Worm (Caenorhabditis elegans) whole organism, early embryonic: Measurements from ENCODE around the gene srbc-8.

ENCODE experiments used
- B0310.2 ChIP-seq: sonication (generic microtip); optimal IDR thresholded peaks from 2 replicates; lab custom pipeline; 2016; ENCODE audit warnings: mild to moderate bottlenecking, missing genetic modification characterization, missing compliant biosample characterization
- F13C5.2 ChIP-seq: sonication (generic microtip); optimal IDR thresholded peaks from 2 replicates; lab custom pipeline; 2017; ENCODE audit warnings: mild to moderate bottlenecking, missing genetic modification characterization, inconsistent platforms, missing compliant biosample characterization
- aly-1 ChIP-seq: sonication (generic microtip); optimal IDR thresholded peaks from 2 replicates; lab custom pipeline; 2016; ENCODE audit warnings: missing genetic modification characterization, missing compliant biosample characterization
- ama-1 ChIP-seq: fragments of 150-350 bp; optimal IDR thresholded peaks from 2 replicates; lab custom pipeline; 2014
- ceh-13 ChIP-seq: fragments of 200-800 bp; sonication (Bioruptor generic); optimal IDR thresholded peaks from 2 replicates; lab custom pipeline; 2018; ENCODE audit warnings: mild to moderate bottlenecking, missing genetic modification characterization, missing compliant biosample characterization
- ceh-36 ChIP-seq: sonication (generic microtip); optimal IDR thresholded peaks from 2 replicates; lab custom pipeline; 2016; ENCODE audit warnings: missing genetic modification characterization, inconsistent platforms, missing compliant biosample characterization
- ets-7 ChIP-seq: sonication (generic microtip); optimal IDR thresholded peaks from 2 replicates; lab custom pipeline; 2016; ENCODE audit warnings: missing genotype, missing genetic modification characterization, missing compliant biosample characterization
- flt-1 ChIP-seq: fragments of 200-800 bp; sonication (Bioruptor generic); IDR thresholded peaks from 2 replicates; pipeline ENCODE4 v1.3.6; 2022; ENCODE audit warnings: missing genetic modification characterization, missing compliant biosample characterization
- hmbx-1 ChIP-seq: sonication (generic microtip); optimal IDR thresholded peaks from 2 replicates; lab custom pipeline; 2016; ENCODE audit warnings: mild to moderate bottlenecking, missing genetic modification characterization, missing compliant biosample characterization
- hmg-4 ChIP-seq: fragments of 200-800 bp; sonication (Bioruptor generic); optimal IDR thresholded peaks from 2 replicates; lab custom pipeline; 2018; ENCODE audit warnings: mild to moderate bottlenecking, missing genetic modification characterization, missing compliant biosample characterization
- hnd-1 ChIP-seq: sonication (generic microtip); optimal IDR thresholded peaks from 2 replicates; lab custom pipeline; 2016; ENCODE audit warnings: missing genetic modification characterization, missing compliant biosample characterization
- pes-1 ChIP-seq: fragments of 200-800 bp; sonication (Bioruptor generic); IDR thresholded peaks from 2 replicates; pipeline ENCODE4 v1.3.6; 2022; ENCODE audit warnings: missing genetic modification reagents, missing genetic modification characterization, missing compliant biosample characterization
- scrt-1 ChIP-seq: fragments of 200-800 bp; sonication (Bioruptor generic); IDR thresholded peaks from 2 replicates; pipeline ENCODE4 v1.3.6; 2022; ENCODE audit warnings: missing genetic modification characterization, missing compliant biosample characterization
- sea-1 ChIP-seq: fragments of 200-800 bp; sonication (Bioruptor generic); conservative IDR thresholded peaks from 2 replicates; pipeline ENCODE4 v1.3.6; 2022; ENCODE audit warnings: missing genetic modification characterization, missing compliant biosample characterization
- tbx-11 ChIP-seq: fragments of 200-800 bp; sonication (Bioruptor generic); IDR thresholded peaks from 2 replicates; pipeline ENCODE4 v1.3.6; 2022; ENCODE audit warnings: missing genetic modification characterization, missing compliant biosample characterization
- tbx-37 ChIP-seq: fragments of 200-800 bp; sonication (Bioruptor generic); conservative IDR thresholded peaks from 2 replicates; pipeline ENCODE4 v1.3.6; 2022; ENCODE audit warnings: missing genetic modification reagents, missing genetic modification characterization, missing compliant biosample characterization
- tra-4 ChIP-seq: sonication (generic microtip); optimal IDR thresholded peaks from 2 replicates; lab custom pipeline; 2017; ENCODE audit warnings: missing genetic modification characterization, missing compliant biosample characterization

The srbc-8 gene

DNA sequence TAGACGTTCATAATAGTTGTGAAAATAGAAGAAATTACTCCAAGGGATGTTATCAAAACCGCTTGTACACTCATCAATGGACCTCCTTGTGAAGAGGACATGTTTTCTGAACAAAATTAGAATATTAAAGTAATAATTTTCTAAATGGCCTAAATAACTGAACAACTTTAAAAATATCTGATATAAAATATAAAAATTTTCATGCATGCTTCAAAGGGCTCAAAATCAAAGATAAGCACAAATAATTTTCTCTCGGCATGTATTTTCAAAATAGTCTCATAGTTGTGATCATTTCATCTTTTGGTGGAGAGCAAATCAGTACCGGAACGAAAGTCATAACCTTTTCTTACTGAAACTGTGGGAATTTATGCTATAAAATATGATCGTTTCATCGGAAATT, at the start of gene srbc-8:
Gene srbc-8, minus strand, starts transcription at position 101 of the 400 bp plus-strand sequence.
- TF ChIP-seq ceh-36 (tag; lab: Kevin White, UChicago): no peak
- no peak for TF ChIP-seq tbx-37 (GFP tag; lab: Robert Waterston, UW)
- TF ChIP-seq B0310.2 (tag; lab: Kevin White, UChicago): no peak
- no peak for TF ChIP-seq ceh-13 (GFP tag; lab: Kevin White, UChicago)
- TF ChIP-seq hmg-4: no peak
- TF ChIP-seq F13C5.2: no peak
- no peak for TF ChIP-seq pes-1 (GFP tag; lab: Robert Waterston, UW)
- TF ChIP-seq sea-1: no peak
- no peak for TF ChIP-seq hmbx-1
- no peak for TF ChIP-seq tbx-11 (GFP tag; lab: Robert Waterston, UW)

- no peak for TF ChIP-seq ceh-36 (tag; lab: Kevin White, UChicago)
- no peak for TF ChIP-seq aly-1
- no peak for TF ChIP-seq tbx-37 (GFP tag; lab: Robert Waterston, UW)
- TF ChIP-seq flt-1: no peak
- no peak for TF ChIP-seq hmg-4
These were observed 48.0 kb upstream of the srbc-8 start, which contains the start of gene C54F6.3 for ce11 chrV:7532947-7533346. TSS of gene C54F6.3 (plus strand) at chrV:7533247.

DNA sequence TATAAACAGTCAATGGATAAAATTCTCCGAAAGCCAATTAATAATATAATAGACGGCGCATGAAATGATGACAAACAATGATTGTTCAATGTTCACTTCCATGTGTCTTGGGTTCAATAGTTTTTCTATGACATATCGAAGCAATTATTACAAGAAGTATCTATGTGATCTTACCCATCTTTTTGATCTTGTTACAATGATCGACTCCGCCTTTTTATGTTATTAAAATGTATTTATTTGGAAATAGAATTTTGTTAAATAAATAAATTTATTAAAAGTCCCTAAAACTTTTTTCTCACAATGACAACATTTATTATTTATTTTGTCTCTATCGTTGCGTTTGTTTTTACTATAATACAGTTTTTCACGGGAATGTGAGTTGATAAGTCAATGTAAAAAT, 44.9 kb upstream of the srbc-8 start, which contains the start of gene swt-2:
Gene swt-2, plus strand, starts transcription at position 301 of the 400 bp plus-strand sequence.
- TF ChIP-seq pes-1 (GFP tag; lab: Robert Waterston, UW) (no peak), flt-1 (no peak), ets-7 (tag; lab: Kevin White, UChicago) (no peak), ceh-13 (GFP tag; lab: Kevin White, UChicago) (no peak), scrt-1 (GFP tag; lab: Robert Waterston, UW) (no peak)

- TF ChIP-seq tra-4 (tag; lab: Kevin White, UChicago) (no peak), F13C5.2 (no peak), aly-1 (no peak), ets-7 (tag; lab: Kevin White, UChicago) (no peak), ceh-36 (tag; lab: Kevin White, UChicago) (no peak), ceh-13 (GFP tag; lab: Kevin White, UChicago) (no peak), hmg-4 (no peak), tbx-11 (GFP tag; lab: Robert Waterston, UW) (no peak), flt-1 (no peak), hnd-1 (no peak), ama-1 (lab: Kevin White, UChicago) (no peak), B0310.2 (tag; lab: Kevin White, UChicago) (no peak), scrt-1 (GFP tag; lab: Robert Waterston, UW) (no peak), pes-1 (GFP tag; lab: Robert Waterston, UW) (no peak), tbx-37 (GFP tag; lab: Robert Waterston, UW) (no peak)
These were observed 43.9 kb upstream of the srbc-8 start, which contains the start of gene C54F6.5 for ce11 chrV:7528816-7529215. TSS of gene C54F6.5 (plus strand) at chrV:7529116.

- no peak for TF ChIP-seq pes-1 (GFP tag; lab: Robert Waterston, UW)
- TF ChIP-seq ets-7 (tag; lab: Kevin White, UChicago): no peak
- no peak for TF ChIP-seq ama-1 (lab: Kevin White, UChicago)
- no peak for TF ChIP-seq hmbx-1
- no peak for TF ChIP-seq aly-1
- no peak for TF ChIP-seq B0310.2 (tag; lab: Kevin White, UChicago)
- TF ChIP-seq ceh-36 (tag; lab: Kevin White, UChicago): no peak
- TF ChIP-seq tbx-11 (GFP tag; lab: Robert Waterston, UW): no peak
- TF ChIP-seq tra-4 (tag; lab: Kevin White, UChicago): no peak
- no peak for TF ChIP-seq hmg-4
- TF ChIP-seq flt-1: no peak
- TF ChIP-seq tbx-37 (GFP tag; lab: Robert Waterston, UW): no peak
- no peak for TF ChIP-seq ceh-13 (GFP tag; lab: Kevin White, UChicago)
- TF ChIP-seq scrt-1 (GFP tag; lab: Robert Waterston, UW): no peak
- TF ChIP-seq sea-1: no peak
- TF ChIP-seq F13C5.2: no peak
- no peak for TF ChIP-seq hnd-1
These were observed 42.3 kb upstream of the srbc-8 start, which contains the start of gene C54F6.17 for ce11 chrV:7527153-7527552. TSS of gene C54F6.17 (plus strand) at chrV:7527453.

DNA sequence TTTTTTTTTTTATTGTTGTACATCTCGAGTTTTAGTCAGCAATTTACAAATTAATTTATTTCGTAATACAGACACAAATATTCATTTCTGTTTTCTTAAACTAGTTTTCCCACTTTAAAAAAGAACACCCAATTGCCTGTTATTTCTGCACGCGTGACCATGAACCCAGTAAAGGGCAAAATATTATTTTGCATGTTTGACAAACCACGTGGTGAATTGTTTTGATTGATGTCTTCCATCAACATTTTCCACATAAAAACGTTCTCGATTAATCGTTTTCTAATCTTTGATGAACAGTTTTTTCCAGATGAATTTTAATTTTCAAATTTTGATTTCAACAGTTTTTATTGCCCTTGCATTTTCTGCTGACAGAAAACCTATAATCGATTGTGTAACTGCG, 40.8 kb upstream of the srbc-8 start, which contains the start of gene C54F6.18:
Gene C54F6.18, plus strand, starts transcription at position 301 of the 400 bp plus-strand sequence.
- TF ChIP-seq ets-7 (tag; lab: Kevin White, UChicago) (no peak), sea-1 (no peak), ceh-13 (GFP tag; lab: Kevin White, UChicago) (no peak), B0310.2 (tag; lab: Kevin White, UChicago) (no peak), hnd-1 (no peak)

DNA sequence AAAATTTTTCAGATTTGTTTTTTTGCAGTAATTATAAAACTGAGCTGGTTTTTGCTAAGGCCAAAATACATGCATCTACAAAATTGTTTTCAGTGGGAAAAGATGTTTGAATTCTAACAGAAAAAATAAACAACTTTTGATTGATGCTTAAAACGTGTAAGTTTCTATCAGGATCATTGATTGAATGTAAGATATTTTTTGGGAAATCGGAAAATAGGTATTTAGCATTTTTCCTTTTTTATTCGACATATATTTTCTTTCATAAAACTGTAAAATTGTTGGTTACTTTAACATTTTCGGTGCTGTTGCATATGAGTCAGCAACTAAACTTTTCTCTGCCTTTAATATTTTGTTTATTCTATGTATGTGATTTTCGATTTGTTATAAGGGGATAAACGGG, 39.5 kb upstream of the srbc-8 start, which contains the start of gene C54F6.20:
Gene C54F6.20, plus strand, starts transcription at position 301 of the 400 bp plus-strand sequence.
- TF ChIP-seq hmg-4: no peak
- no peak for TF ChIP-seq tra-4 (tag; lab: Kevin White, UChicago)
- no peak for TF ChIP-seq flt-1
- TF ChIP-seq B0310.2 (tag; lab: Kevin White, UChicago): no peak

DNA sequence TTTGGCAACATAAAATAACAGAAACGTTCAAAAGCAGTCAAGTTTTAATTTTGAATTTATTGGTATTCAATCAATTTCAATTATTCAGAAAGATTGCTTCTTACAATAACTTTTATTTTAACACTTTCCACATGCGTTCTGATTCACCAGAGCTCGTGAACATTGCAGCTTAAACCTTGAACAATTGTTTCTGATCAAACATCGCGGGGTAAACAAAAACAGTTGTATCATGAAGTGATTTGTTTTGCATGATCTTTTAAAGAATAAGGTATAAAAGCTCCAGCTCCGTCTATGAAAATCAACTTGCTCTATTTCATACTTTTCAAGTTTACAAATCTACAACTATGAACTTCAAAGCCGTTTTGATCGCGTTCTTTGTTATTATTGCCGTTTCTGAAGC, 38.5 kb upstream of the srbc-8 start, which contains the start of gene C54F6.6:
Gene C54F6.6, plus strand, starts transcription at position 301 of the 400 bp plus-strand sequence.
- TF ChIP-seq sea-1 (no peak), hnd-1 (no peak), ceh-36 (tag; lab: Kevin White, UChicago) (no peak), tbx-11 (GFP tag; lab: Robert Waterston, UW) (no peak), ceh-13 (GFP tag; lab: Kevin White, UChicago) (no peak), ama-1 (lab: Kevin White, UChicago) (no peak), pes-1 (GFP tag; lab: Robert Waterston, UW) (no peak), tbx-37 (GFP tag; lab: Robert Waterston, UW) (no peak), scrt-1 (GFP tag; lab: Robert Waterston, UW) (no peak), flt-1 (no peak), hmbx-1 (no peak), B0310.2 (tag; lab: Kevin White, UChicago) (no peak), F13C5.2 (no peak), hmg-4 (no peak)
